Fruit fly (Drosophila melanogaster) whole organism, prepupa: ENCODE results near the gene CG31161.

Source experiments
- CG10631 ChIP-seq: fragments of 200-800 bp; sonication (Bioruptor generic); optimal IDR thresholded peaks from 2 replicates; lab custom pipeline; 2016; ENCODE audit warnings: missing biosample characterization, missing genetic modification characterization
- CG10669 ChIP-seq: fragments of 200-800 bp; sonication (Bioruptor generic); optimal IDR thresholded peaks from 3 replicates; lab custom pipeline; 2018; ENCODE audit warnings: missing biosample characterization, mild to moderate bottlenecking, missing genetic modification characterization, moderate library complexity
- CG11294 ChIP-seq: fragments of 200-800 bp; sonication (Bioruptor generic); IDR thresholded peaks from 2 replicates; pipeline ENCODE4 v1.3.6; 2022; ENCODE audit warnings: missing biosample characterization, missing genetic modification characterization
- CG11762 ChIP-seq: fragments of 200-800 bp; sonication (Bioruptor generic); optimal IDR thresholded peaks from 3 replicates; lab custom pipeline; 2016; ENCODE audit warnings: missing biosample characterization, missing genetic modification characterization; ENCODE audit not compliant: insufficient read depth
- CG11902 ChIP-seq: fragments of 200-800 bp; sonication (Bioruptor generic); optimal IDR thresholded peaks from 3 replicates; lab custom pipeline; 2016; ENCODE audit warnings: missing biosample characterization, missing genetic modification characterization
- CG15336 ChIP-seq: fragments of 200-800 bp; sonication (Bioruptor generic); IDR thresholded peaks from 2 replicates; pipeline ENCODE4 v1.3.6; 2022; ENCODE audit warnings: missing biosample characterization, missing genetic modification characterization
- CG1621 ChIP-seq: fragments of 200-800 bp; sonication (Bioruptor generic); optimal IDR thresholded peaks from 3 replicates; lab custom pipeline; 2018; ENCODE audit warnings: missing biosample characterization, mild to moderate bottlenecking, missing genetic modification characterization
- CG16779 ChIP-seq: fragments of 200-800 bp; sonication (Bioruptor generic); optimal IDR thresholded peaks from 3 replicates; lab custom pipeline; 2017; ENCODE audit warnings: missing biosample characterization, mild to moderate bottlenecking, missing genetic modification characterization
- CG3032 ChIP-seq: fragments of 200-800 bp; optimal IDR thresholded peaks from 2 replicates; lab custom pipeline; 2019; ENCODE audit warnings: missing biosample characterization, mild to moderate bottlenecking, missing genetic modification characterization, moderate library complexity
- CG32006 ChIP-seq: fragments of 200-800 bp; sonication (Bioruptor generic); optimal IDR thresholded peaks from 3 replicates; lab custom pipeline; 2017; ENCODE audit warnings: missing biosample characterization, mild to moderate bottlenecking, missing genetic modification characterization
- CG34406 ChIP-seq: fragments of 200-800 bp; sonication (Bioruptor generic); optimal IDR thresholded peaks from 3 replicates; lab custom pipeline; 2016; ENCODE audit warnings: missing biosample characterization, missing genetic modification characterization
- CG3919 ChIP-seq: fragments of 200-800 bp; sonication (Bioruptor generic); optimal IDR thresholded peaks from 3 replicates; lab custom pipeline; 2016; ENCODE audit warnings: missing biosample characterization, missing genetic modification characterization
- CG6163 ChIP-seq: fragments of 200-800 bp; sonication (Bioruptor generic); IDR thresholded peaks from 3 replicates; pipeline ENCODE4 v1.3.6; 2022; ENCODE audit warnings: missing biosample characterization, missing genetic modification characterization
- CG6276 ChIP-seq: fragments of 200-800 bp; sonication (Bioruptor generic); optimal IDR thresholded peaks from 2 replicates; lab custom pipeline; 2017; ENCODE audit warnings: missing biosample characterization, mild to moderate bottlenecking, missing genetic modification characterization
- CG6792 ChIP-seq: fragments of 200-800 bp; sonication (Bioruptor generic); optimal IDR thresholded peaks from 3 replicates; lab custom pipeline; 2016; ENCODE audit warnings: missing biosample characterization, missing genetic modification characterization
- CG6808 ChIP-seq: fragments of 200-800 bp; sonication (Bioruptor generic); optimal IDR thresholded peaks from 3 replicates; lab custom pipeline; 2017; ENCODE audit warnings: missing biosample characterization, missing genetic modification characterization, mild to moderate bottlenecking, moderate library complexity, missing genetic modification reagents
- CG7368 ChIP-seq: fragments of 200-800 bp; sonication (Bioruptor generic); optimal IDR thresholded peaks from 3 replicates; lab custom pipeline; 2016; ENCODE audit warnings: missing biosample characterization, missing genetic modification characterization
- CG8119 ChIP-seq: fragments of 200-800 bp; sonication (Bioruptor generic); IDR thresholded peaks from 3 replicates; pipeline ENCODE4 v1.3.6; 2022; ENCODE audit warnings: missing biosample characterization, missing genetic modification characterization
- CG8319 ChIP-seq: fragments of 200-800 bp; sonication (Bioruptor generic); optimal IDR thresholded peaks from 3 replicates; lab custom pipeline; 2016; ENCODE audit warnings: missing biosample characterization, missing genetic modification characterization
- CG8632 ChIP-seq: fragments of 200-800 bp; sonication (Bioruptor generic); optimal IDR thresholded peaks from 3 replicates; lab custom pipeline; 2016; ENCODE audit warnings: missing biosample characterization, missing genetic modification characterization
- CG9139 ChIP-seq: fragments of 200-800 bp; sonication (Bioruptor generic); optimal IDR thresholded peaks from 3 replicates; lab custom pipeline; 2017; ENCODE audit warnings: missing biosample characterization, mild to moderate bottlenecking, missing genetic modification characterization
- Eip78C ChIP-seq: fragments of 200-800 bp; sonication (Bioruptor generic); peaks from one replicate; lab custom pipeline; 2016; ENCODE audit warnings: missing biosample characterization, missing genetic modification characterization
- Ets21C ChIP-seq: fragments of 200-800 bp; sonication (Bioruptor generic); optimal IDR thresholded peaks from 3 replicates; lab custom pipeline; 2016; ENCODE audit warnings: missing biosample characterization, missing genetic modification characterization
- Hr39 ChIP-seq: fragments of 200-800 bp; sonication (Bioruptor generic); optimal IDR thresholded peaks from 2 replicates; lab custom pipeline; 2016; ENCODE audit warnings: missing biosample characterization, missing genetic modification characterization
- Hr4 ChIP-seq: fragments of 200-800 bp; sonication (Bioruptor generic); optimal IDR thresholded peaks from 3 replicates; lab custom pipeline; 2016; ENCODE audit warnings: missing biosample characterization, missing genetic modification characterization
- Lpt ChIP-seq: fragments of 200-800 bp; sonication (Bioruptor generic); optimal IDR thresholded peaks from 3 replicates; lab custom pipeline; 2016; ENCODE audit warnings: missing biosample characterization, missing genetic modification characterization
- Met ChIP-seq: fragments of 200-800 bp; sonication (Bioruptor generic); optimal IDR thresholded peaks from 3 replicates; lab custom pipeline; 2016; ENCODE audit warnings: missing biosample characterization, missing genetic modification characterization
- OdsH ChIP-seq: fragments of 200-800 bp; sonication (Bioruptor generic); optimal IDR thresholded peaks from 3 replicates; lab custom pipeline; 2016; ENCODE audit warnings: missing biosample characterization, missing genetic modification characterization
- Smox ChIP-seq: fragments of 200-800 bp; sonication (Bioruptor generic); optimal IDR thresholded peaks from 3 replicates; lab custom pipeline; 2016; ENCODE audit warnings: missing biosample characterization, missing genetic modification characterization
- Sox102F ChIP-seq: fragments of 200-800 bp; sonication (Bioruptor generic); optimal IDR thresholded peaks from 2 replicates; lab custom pipeline; 2016; ENCODE audit warnings: missing biosample characterization, mild to moderate bottlenecking, missing genetic modification characterization
- Sox14 ChIP-seq: fragments of 200-800 bp; sonication (Bioruptor generic); optimal IDR thresholded peaks from 3 replicates; lab custom pipeline; 2016; ENCODE audit warnings: missing biosample characterization, missing genetic modification characterization
- achi ChIP-seq: fragments of 200-800 bp; sonication (Bioruptor generic); optimal IDR thresholded peaks from 3 replicates; lab custom pipeline; 2016; ENCODE audit warnings: missing biosample characterization, missing genetic modification characterization
- acj6 ChIP-seq: fragments of 200-800 bp; sonication (Bioruptor generic); optimal IDR thresholded peaks from 3 replicates; lab custom pipeline; 2016; ENCODE audit warnings: missing biosample characterization, missing genetic modification characterization
- cyc ChIP-seq: fragments of 200-800 bp; sonication (Bioruptor generic); optimal IDR thresholded peaks from 3 replicates; lab custom pipeline; 2016; ENCODE audit warnings: missing biosample characterization, missing genetic modification characterization
- dac ChIP-seq: fragments of 200-800 bp; sonication (Bioruptor generic); optimal IDR thresholded peaks from 2 replicates; lab custom pipeline; 2017; ENCODE audit warnings: missing biosample characterization, mild to moderate bottlenecking, missing genetic modification characterization
- dsx ChIP-seq: fragments of 200-800 bp; optimal IDR thresholded peaks from 3 replicates; lab custom pipeline; 2019; ENCODE audit warnings: missing biosample characterization, mild to moderate bottlenecking, missing genetic modification characterization, moderate library complexity; ENCODE audit not compliant: poor library complexity, severe bottlenecking
- esn ChIP-seq: fragments of 200-800 bp; sonication (Bioruptor generic); optimal IDR thresholded peaks from 2 replicates; lab custom pipeline; 2016; ENCODE audit warnings: missing biosample characterization, mild to moderate bottlenecking, missing genetic modification characterization, moderate library complexity
- fd59A ChIP-seq: fragments of 200-800 bp; sonication (Bioruptor generic); optimal IDR thresholded peaks from 2 replicates; lab custom pipeline; 2017; ENCODE audit warnings: missing biosample characterization, mild to moderate bottlenecking, missing genetic modification characterization, missing genetic modification reagents
- fkh ChIP-seq: fragments of 200-800 bp; sonication (Bioruptor generic); optimal IDR thresholded peaks from 3 replicates; lab custom pipeline; 2017; ENCODE audit warnings: missing biosample characterization, mild to moderate bottlenecking, missing genetic modification characterization, moderate library complexity
- lz ChIP-seq: fragments of 200-800 bp; sonication (Bioruptor generic); optimal IDR thresholded peaks from 3 replicates; lab custom pipeline; 2016; ENCODE audit warnings: missing biosample characterization, missing genetic modification characterization
- net ChIP-seq: fragments of 200-800 bp; sonication (Bioruptor generic); optimal IDR thresholded peaks from 3 replicates; lab custom pipeline; 2016; ENCODE audit warnings: missing biosample characterization, missing genetic modification characterization
- pdm3 ChIP-seq: fragments of 200-800 bp; sonication (Bioruptor generic); optimal IDR thresholded peaks from 3 replicates; lab custom pipeline; 2016; ENCODE audit warnings: missing biosample characterization, missing genetic modification characterization
- salr ChIP-seq, 2 experiments: fragments of 200-800 bp; sonication (Bioruptor generic); optimal IDR thresholded peaks; 3 replicates each; lab custom pipeline; 2016 to 2018; ENCODE audit warnings: missing biosample characterization in 2 of 2, missing genetic modification characterization in 2 of 2, mild to moderate bottlenecking in 1 of 2
- spab ChIP-seq: fragments of 200-800 bp; sonication (Bioruptor generic); optimal IDR thresholded peaks from 2 replicates; lab custom pipeline; 2017; ENCODE audit warnings: missing biosample characterization, mild to moderate bottlenecking, missing genetic modification characterization, missing genetic modification reagents
- ss ChIP-seq, 2 experiments: fragments of 200-800 bp; sonication (Bioruptor generic); optimal IDR thresholded peaks; 2 replicates in 1 of 2; 3 replicates in 1 of 2; lab custom pipeline; 2017 to 2018; ENCODE audit warnings: mild to moderate bottlenecking in 2 of 2, missing biosample characterization in 2 of 2, missing genetic modification characterization in 2 of 2, moderate library complexity in 1 of 2
- svp ChIP-seq: fragments of 200-800 bp; sonication (Bioruptor generic); peaks from one replicate; lab custom pipeline; 2016; ENCODE audit warnings: missing biosample characterization, missing genetic modification characterization
- topi ChIP-seq: fragments of 200-800 bp; sonication (Bioruptor generic); optimal IDR thresholded peaks from 3 replicates; lab custom pipeline; 2016; ENCODE audit warnings: missing biosample characterization, missing genetic modification characterization
- vri ChIP-seq: fragments of 200-800 bp; sonication (Bioruptor generic); optimal IDR thresholded peaks from 3 replicates; lab custom pipeline; 2016; ENCODE audit warnings: missing biosample characterization, mild to moderate bottlenecking, missing genetic modification characterization

CG31161 gene

DNA sequence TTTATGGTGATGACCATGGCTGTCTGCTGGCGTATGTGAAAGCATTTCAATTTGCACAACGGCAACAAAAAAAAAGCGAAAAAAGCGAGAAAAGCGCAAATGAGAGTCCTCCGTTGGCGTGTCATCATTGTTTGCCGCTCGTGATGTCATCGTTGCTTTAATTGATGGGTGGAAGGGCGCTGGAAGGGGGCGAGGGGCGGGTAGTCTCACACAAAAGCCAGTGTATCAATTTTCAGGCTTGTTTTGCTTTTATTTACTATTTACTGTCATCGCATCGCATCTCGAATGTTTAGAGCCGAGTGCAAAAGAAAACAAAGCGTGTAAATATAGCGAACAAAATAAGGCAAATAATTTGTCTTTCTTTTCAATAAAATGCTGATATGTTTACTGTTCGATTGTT lies 27.0 kb upstream of the CG31161 start (continued):
- TF ChIP-seq lz (GFP tag; lab: Kevin White, UChicago) (no peak), dac (GFP tag; lab: Kevin White, UChicago) (no peak), spab (GFP tag; lab: Kevin White, UChicago) (peak; percentile 35), CG32006 (no peak), ss (GFP tag; optimal IDR thresholded peaks at IDR 0.05; lab: Kevin White, UChicago) (peak; percentile 65 to 71), net (GFP tag; lab: Kevin White, UChicago) (peak; percentile 37), CG10669 (GFP tag; lab: Kevin White, UChicago) (peak; percentile 42), CG8632 (no peak)

- TF ChIP-seq CG10631 (GFP tag; lab: Kevin White, UChicago) (peak; percentile 67), net (GFP tag; lab: Kevin White, UChicago) (peak; percentile 76), CG10669 (GFP tag; lab: Kevin White, UChicago) (no peak), CG9139 (GFP tag; lab: Kevin White, UChicago) (no peak), CG16779 (tag; lab: Kevin White, UChicago) (peak; percentile 38), CG3919 (GFP tag; lab: Kevin White, UChicago) (peak; percentile 55), Hr4 (peak; percentile 85), topi (GFP tag; lab: Kevin White, UChicago) (peak; percentile 16), Smox (peak; percentile 23), acj6 (GFP tag; lab: Kevin White, UChicago) (peak; percentile 65), dac (GFP tag; lab: Kevin White, UChicago) (peak; percentile 68), CG11294 (GFP tag; lab: Robert Waterston, UW) (no peak; the same call in 1 of the 2 replicates), salr (GFP tag; optimal IDR thresholded peaks at IDR 0.05; lab: Kevin White, UChicago) (peak in 1 of 2 experiments; percentile 65), fd59A (peak; percentile 40), Met (GFP tag; lab: Kevin White, UChicago) (peak; percentile 50), Eip78C (GFP tag; lab: Kevin White, UChicago) (peak; percentile 79), Sox102F (GFP tag; lab: Kevin White, UChicago) (peak; percentile 22), CG7368 (peak; percentile 7), pdm3 (GFP tag; lab: Kevin White, UChicago) (peak; percentile 72), CG6276 (GFP tag; lab: Kevin White, UChicago) (peak; percentile 77), dsx (no peak), Sox14 (GFP tag; lab: Kevin White, UChicago) (peak; percentile 70), spab (GFP tag; lab: Kevin White, UChicago) (peak; percentile 11), Lpt (GFP tag; lab: Kevin White, UChicago) (peak; percentile 65), vri (GFP tag; lab: Kevin White, UChicago) (no peak), CG6808 (GFP tag; lab: Kevin White, UChicago) (peak; percentile 22), fkh (GFP tag; lab: Kevin White, UChicago) (peak; percentile 76), OdsH (GFP tag; lab: Kevin White, UChicago) (peak; percentile 66), svp (GFP tag; lab: Kevin White, UChicago) (peak; percentile 62), Ets21C (peak; percentile 10), cyc (peak; percentile 4), CG32006 (peak; percentile 92), CG1621 (tag; lab: Kevin White, UChicago) (no peak), CG8119 (GFP tag; lab: Robert Waterston, UW) (peak; percentile 71; the same call in 2 of the 3 replicates), CG3032 (tag; lab: Kevin White, UChicago) (peak; percentile 21), CG6792 (GFP tag; lab: Kevin White, UChicago) (peak; percentile 55), CG11902 (GFP tag; lab: Kevin White, UChicago) (no peak), ss (GFP tag; optimal IDR thresholded peaks at IDR 0.05; lab: Kevin White, UChicago) (peak in 1 of 2 experiments; percentile 15), CG34406 (GFP tag; lab: Kevin White, UChicago) (peak; percentile 13), CG8319 (no peak), CG6163 (GFP tag; lab: Robert Waterston, UW) (peak; percentile 39; the same call in 2 of the 3 replicates), Hr39 (GFP tag; lab: Kevin White, UChicago) (peak; percentile 48), CG15336 (GFP tag; lab: Robert Waterston, UW) (peak; percentile 71), esn (GFP tag; lab: Kevin White, UChicago) (peak; percentile 64), CG11762 (peak; percentile 24), achi (GFP tag; lab: Kevin White, UChicago) (peak; percentile 64)
Observed at dm6 chr3R:22590668-22591275, 25.5 kb upstream of the CG31161 start.
